Worm (Caenorhabditis elegans) whole organism, L3 larva: ENCODE data around the gene tmem-131.
"Not testable (repeated sequence)": the region's sequence is repeated elsewhere in the genome, so short reads cannot be mapped to it uniquely, and the experiment has no call there.

ENCODE experiments used
- R02D3.7 ChIP-seq: fragments of 150-350 bp; optimal IDR thresholded peaks from 2 replicates; lab custom pipeline; 2014; ENCODE audit warnings: missing biosample characterization, missing genetic modification characterization
- ZK546.5 ChIP-seq: sonication (generic microtip); optimal IDR thresholded peaks from 2 replicates; lab custom pipeline; 2017; ENCODE audit warnings: missing biosample characterization, missing genetic modification characterization
- ama-1 ChIP-seq: fragments of 150-350 bp; optimal IDR thresholded peaks from 2 replicates; lab custom pipeline; 2018
- ceh-16 ChIP-seq: sonication (generic microtip); optimal IDR thresholded peaks from 2 replicates; lab custom pipeline; 2017; ENCODE audit warnings: missing biosample characterization, missing genetic modification characterization
- ceh-28 ChIP-seq: fragments of 150-350 bp; optimal IDR thresholded peaks from 2 replicates; lab custom pipeline; 2014; ENCODE audit warnings: missing biosample characterization, missing genetic modification reagents, missing genetic modification characterization
- ceh-82 ChIP-seq: fragments of 150-350 bp; optimal IDR thresholded peaks from 2 replicates; lab custom pipeline; 2014; ENCODE audit warnings: missing biosample characterization, missing genetic modification characterization
- ceh-9 ChIP-seq: sonication (generic microtip); optimal IDR thresholded peaks from 2 replicates; lab custom pipeline; 2018; ENCODE audit warnings: missing biosample characterization, missing genetic modification characterization
- daf-12 ChIP-seq: fragments of 150-350 bp; optimal IDR thresholded peaks from 2 replicates; lab custom pipeline; 2014; ENCODE audit warnings: missing biosample characterization, missing genetic modification reagents, missing genetic modification characterization
- egl-27 ChIP-seq: sonication (generic microtip); optimal IDR thresholded peaks from 4 replicates; lab custom pipeline; 2017; ENCODE audit warnings: missing biosample characterization, missing genetic modification reagents, missing genetic modification characterization
- egl-5 ChIP-seq: fragments of 150-350 bp; optimal IDR thresholded peaks from 2 replicates; lab custom pipeline; 2017; ENCODE audit warnings: missing biosample characterization, missing genetic modification reagents, missing genetic modification characterization, inconsistent platforms
- elt-1 ChIP-seq: fragments of 150-350 bp; optimal IDR thresholded peaks from 2 replicates; lab custom pipeline; 2014; ENCODE audit warnings: missing biosample characterization, missing genetic modification characterization
- elt-2 ChIP-seq: sonication (generic microtip); optimal IDR thresholded peaks from 2 replicates; lab custom pipeline; 2016; ENCODE audit warnings: missing genetic modification reagents, mild to moderate bottlenecking, missing genetic modification characterization, missing compliant biosample characterization
- elt-3 ChIP-seq, 3 experiments: fragments of 150-350 bp in 1 of 3; sonication (generic microtip) in 2 of 3; optimal IDR thresholded peaks; 2 replicates in 2 of 3; 4 replicates in 1 of 3; lab custom pipeline; 2014 to 2017; ENCODE audit warnings: missing biosample characterization in 3 of 3, missing genetic modification characterization in 3 of 3
- eor-1 ChIP-seq, 2 experiments: fragments of 150-350 bp; optimal IDR thresholded peaks; 2 replicates each; lab custom pipeline; 2014 to 2018; ENCODE audit warnings: missing biosample characterization in 2 of 2, missing genetic modification characterization in 2 of 2
- fkh-10 ChIP-seq: sonication (generic microtip); optimal IDR thresholded peaks from 2 replicates; lab custom pipeline; 2017; ENCODE audit warnings: missing biosample characterization, missing genetic modification reagents, missing genetic modification characterization
- fos-1 ChIP-seq: fragments of 150-350 bp; optimal IDR thresholded peaks from 2 replicates; lab custom pipeline; 2014; ENCODE audit warnings: missing biosample characterization, missing genetic modification characterization
- jun-1 ChIP-seq: fragments of 150-350 bp; optimal IDR thresholded peaks from 2 replicates; lab custom pipeline; 2014; ENCODE audit warnings: missing biosample characterization, missing genetic modification reagents, missing genetic modification characterization
- lin-15B ChIP-seq: fragments of 150-350 bp; optimal IDR thresholded peaks from 2 replicates; lab custom pipeline; 2014; ENCODE audit warnings: missing biosample characterization, missing genetic modification characterization
- lin-39 ChIP-seq: fragments of 150-350 bp; optimal IDR thresholded peaks from 2 replicates; lab custom pipeline; 2018; ENCODE audit warnings: missing biosample characterization, missing genetic modification reagents, missing genetic modification characterization
- lsy-12 ChIP-seq: sonication (generic microtip); optimal IDR thresholded peaks from 2 replicates; lab custom pipeline; 2016; ENCODE audit warnings: mild to moderate bottlenecking, missing genetic modification characterization, missing compliant biosample characterization
- mdl-1 ChIP-seq: fragments of 150-350 bp; optimal IDR thresholded peaks from 2 replicates; lab custom pipeline; 2014; ENCODE audit warnings: missing biosample characterization, missing genetic modification characterization
- mml-1 ChIP-seq: fragments of 150-350 bp; sonication (generic microtip); optimal IDR thresholded peaks from 3 replicates; lab custom pipeline; 2014; ENCODE audit warnings: missing biosample characterization, missing genetic modification characterization
- nfya-1 ChIP-seq: sonication (generic microtip); optimal IDR thresholded peaks from 2 replicates; lab custom pipeline; 2017; ENCODE audit warnings: missing genetic modification characterization, mild to moderate bottlenecking, missing compliant biosample characterization, antibody characterized with exemption, moderate library complexity; ENCODE audit not compliant: insufficient read depth
- nhr-11 ChIP-seq: fragments of 150-350 bp; optimal IDR thresholded peaks from 2 replicates; lab custom pipeline; 2014; ENCODE audit warnings: missing biosample characterization, missing genetic modification characterization
- nhr-12 ChIP-seq: fragments of 150-350 bp; optimal IDR thresholded peaks from 2 replicates; lab custom pipeline; 2014; ENCODE audit warnings: missing biosample characterization, missing genetic modification characterization
- nhr-23 ChIP-seq: fragments of 150-350 bp; optimal IDR thresholded peaks from 2 replicates; lab custom pipeline; 2014; ENCODE audit warnings: missing biosample characterization, missing genetic modification reagents, missing genetic modification characterization
- nhr-237 ChIP-seq: fragments of 150-350 bp; optimal IDR thresholded peaks from 2 replicates; lab custom pipeline; 2014; ENCODE audit warnings: missing biosample characterization, missing genetic modification characterization
- nhr-25 ChIP-seq: sonication (generic microtip); optimal IDR thresholded peaks from 2 replicates; lab custom pipeline; 2017; ENCODE audit warnings: missing biosample characterization, missing genetic modification characterization
- nhr-28 ChIP-seq: fragments of 150-350 bp; optimal IDR thresholded peaks from 2 replicates; lab custom pipeline; 2014; ENCODE audit warnings: missing biosample characterization, missing genetic modification characterization
- nhr-43 ChIP-seq: sonication (generic microtip); optimal IDR thresholded peaks from 2 replicates; lab custom pipeline; 2016; ENCODE audit warnings: mild to moderate bottlenecking, missing genetic modification characterization, missing compliant biosample characterization; ENCODE audit not compliant: poor library complexity, severe bottlenecking
- nhr-67 ChIP-seq: fragments of 150-350 bp; optimal IDR thresholded peaks from 2 replicates; lab custom pipeline; 2014; ENCODE audit warnings: missing biosample characterization, missing genetic modification characterization
- nhr-76 ChIP-seq: fragments of 150-350 bp; sonication (generic microtip); optimal IDR thresholded peaks from 5 replicates; lab custom pipeline; 2014; ENCODE audit warnings: missing biosample characterization, missing genetic modification characterization
- nhr-77 ChIP-seq: fragments of 150-350 bp; optimal IDR thresholded peaks from 2 replicates; lab custom pipeline; 2014; ENCODE audit warnings: missing biosample characterization, missing genetic modification characterization
- pha-4 ChIP-seq: fragments of 150-350 bp; optimal IDR thresholded peaks from 2 replicates; lab custom pipeline; 2014; ENCODE audit warnings: missing biosample characterization, missing genetic modification reagents, missing genetic modification characterization
- sea-2 ChIP-seq: fragments of 150-350 bp; sonication (generic microtip); optimal IDR thresholded peaks from 4 replicates; lab custom pipeline; 2014; ENCODE audit warnings: missing biosample characterization, missing genetic modification reagents, missing genetic modification characterization
- skn-1 ChIP-seq: fragments of 150-350 bp; optimal IDR thresholded peaks from 2 replicates; lab custom pipeline; 2014; ENCODE audit warnings: missing biosample characterization, missing genetic modification characterization
- snpc-4 ChIP-seq: fragments of 150-350 bp; optimal IDR thresholded peaks from 2 replicates; lab custom pipeline; 2014; ENCODE audit warnings: missing biosample characterization, missing genetic modification characterization
- tbx-2 ChIP-seq: sonication (generic microtip); optimal IDR thresholded peaks from 2 replicates; lab custom pipeline; 2016; ENCODE audit warnings: mild to moderate bottlenecking, missing genetic modification characterization, missing compliant biosample characterization
- unc-39 ChIP-seq: sonication (generic microtip); optimal IDR thresholded peaks from 4 replicates; lab custom pipeline; 2017; ENCODE audit warnings: missing biosample characterization, missing genetic modification characterization
- unc-62 ChIP-seq: fragments of 150-350 bp; sonication (generic microtip); optimal IDR thresholded peaks from 4 replicates; lab custom pipeline; 2014; ENCODE audit warnings: missing biosample characterization, missing genetic modification reagents, missing genetic modification characterization
- zag-1 ChIP-seq: fragments of 150-350 bp; optimal IDR thresholded peaks from 2 replicates; lab custom pipeline; 2014; ENCODE audit warnings: missing biosample characterization, missing genetic modification characterization
- ztf-4 ChIP-seq: fragments of 150-350 bp; optimal IDR thresholded peaks from 2 replicates; lab custom pipeline; 2014; ENCODE audit warnings: missing biosample characterization, missing genetic modification characterization

tmem-131 gene

DNA sequence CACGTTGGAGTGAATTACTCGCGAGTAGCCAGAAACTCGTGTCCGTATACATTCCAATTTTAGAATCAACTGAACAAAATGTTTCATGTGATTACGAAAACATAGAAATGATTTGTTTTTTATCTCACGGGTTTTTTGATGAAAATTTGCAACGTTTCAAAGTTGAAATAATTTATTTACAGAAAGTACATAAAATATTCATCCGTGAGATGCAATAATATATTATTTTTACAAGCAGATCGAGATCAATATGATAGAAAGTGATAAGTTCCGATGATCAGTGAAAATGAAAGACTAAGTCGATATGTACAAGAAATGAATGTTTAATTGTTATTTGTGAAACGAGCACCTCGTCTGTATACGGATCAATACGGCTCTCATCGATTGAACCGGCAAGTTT, 17.6 kb downstream of the tmem-131 start, which contains the start of gene C27F2.6:
C27F2.6 (minus strand) TSS at position 101 of the 400 bp plus-strand sequence.
- not testable (repeated sequence) for TF ChIP-seq nhr-67, fos-1, ZK546.5 (tag; lab: Kevin White, UChicago)

- TF ChIP-seq fkh-10, result no peak
- no peak for TF ChIP-seq elt-2
- no peak for TF ChIP-seq ceh-9 (tag; lab: Kevin White, UChicago)
- no peak for TF ChIP-seq nhr-11 (tag; lab: Kevin White, UChicago)
- TF ChIP-seq egl-27, result no peak
- peak; percentile 12 for TF ChIP-seq nfya-1 (tag; lab: Kevin White, UChicago)
Observed at ce11 chrIII:4968146-4968545, 29.8 kb downstream of the tmem-131 start.

ce11 chrIII:4967236-4967635, 30.7 kb downstream of the tmem-131 start:
- TF ChIP-seq nhr-67 (tag; lab: Kevin White, UChicago) (no peak), fkh-10 (peak; percentile 94), skn-1 (no peak)

ce11 chrIII:4965271-4965670, 32.7 kb downstream of the tmem-131 start, which contains the start of gene nca-2:
TSS of gene nca-2 (plus strand) at chrIII:4965571.
- no peak for TF ChIP-seq ceh-9 (tag; lab: Kevin White, UChicago)
- TF ChIP-seq nhr-25 (tag; lab: Kevin White, UChicago), result no peak
- no peak for TF ChIP-seq nhr-67 (tag; lab: Kevin White, UChicago)
- TF ChIP-seq ztf-4 (tag; lab: Kevin White, UChicago), result no peak
- TF ChIP-seq ceh-28, result no peak
- no peak for TF ChIP-seq ceh-16 (tag; lab: Kevin White, UChicago)
- TF ChIP-seq lsy-12 (tag; lab: Kevin White, UChicago), result no peak
- TF ChIP-seq nfya-1 (tag; lab: Kevin White, UChicago), result no peak
- no peak for TF ChIP-seq skn-1
- no peak for TF ChIP-seq ZK546.5 (tag; lab: Kevin White, UChicago)
- TF ChIP-seq nhr-77, result no peak
- TF ChIP-seq egl-27, result no peak
- no peak for TF ChIP-seq fkh-10
- no peak for TF ChIP-seq pha-4 (tag; lab: Kevin White, UChicago)
- no peak for TF ChIP-seq nhr-43
- TF ChIP-seq elt-1 (tag; lab: Kevin White, UChicago), result no peak
- TF ChIP-seq mml-1 (tag; lab: Kevin White, UChicago), result no peak

ce11 chrIII:4962886-4963285, 35.1 kb downstream of the tmem-131 start, which contains the start of gene C27F2.9:
TSS of gene C27F2.9 (minus strand) at chrIII:4963044.
- TF ChIP-seq nhr-12 (tag; lab: Kevin White, UChicago) (no peak), lsy-12 (tag; lab: Kevin White, UChicago) (peak; percentile 72), eor-1 (tag; optimal IDR thresholded peaks at IDR 0.05; lab: Kevin White, UChicago) (no peak), daf-12 (tag; lab: Kevin White, UChicago) (no peak), fkh-10 (peak; percentile 3), elt-3 (tag; optimal IDR thresholded peaks at IDR 0.05; lab: Kevin White, UChicago) (peak in 1 of 3 experiments; percentile 13), ztf-4 (tag; lab: Kevin White, UChicago) (no peak), lin-39 (tag; lab: Kevin White, UChicago) (peak; percentile 67), pha-4 (tag; lab: Kevin White, UChicago) (peak; percentile 92), sea-2 (no peak), egl-27 (no peak), nhr-237 (tag; lab: Kevin White, UChicago) (no peak), ceh-82 (peak; percentile 27), lin-15B (tag; lab: Kevin White, UChicago) (peak; percentile 84), nhr-11 (tag; lab: Kevin White, UChicago) (peak; percentile 51), unc-62 (GFP tag; lab: Kevin White, UChicago) (no peak), elt-2 (peak; percentile 55), nhr-67 (tag; lab: Kevin White, UChicago) (no peak), ZK546.5 (tag; lab: Kevin White, UChicago) (no peak), nhr-28 (tag; lab: Kevin White, UChicago) (no peak), egl-5 (tag; lab: Kevin White, UChicago) (peak; percentile 12), mdl-1 (tag; lab: Kevin White, UChicago) (no peak), nfya-1 (tag; lab: Kevin White, UChicago) (peak; percentile 92), ceh-16 (tag; lab: Kevin White, UChicago) (no peak), zag-1 (tag; lab: Kevin White, UChicago) (no peak), fos-1 (tag; lab: Kevin White, UChicago) (no peak), ama-1 (peak; percentile 43), ceh-9 (tag; lab: Kevin White, UChicago) (no peak), nhr-43 (peak; percentile 83), nhr-23 (tag; lab: Kevin White, UChicago) (peak; percentile 91), ceh-28 (peak; percentile 75), jun-1 (tag; lab: Kevin White, UChicago) (peak; percentile 60), mml-1 (tag; lab: Kevin White, UChicago) (no peak), nhr-76 (tag; lab: Kevin White, UChicago) (no peak), nhr-77 (peak; percentile 50), snpc-4 (tag; lab: Kevin White, UChicago) (peak; percentile 91), tbx-2 (tag; lab: Kevin White, UChicago) (peak; percentile 70), R02D3.7 (peak; percentile 79), unc-39 (no peak)
